Fruit fly (Drosophila melanogaster) whole organism, adult: Measurements from ENCODE around the gene CG14568.

Experiments
- CG11617 ChIP-seq: fragments of 200-800 bp; sonication (Bioruptor generic); optimal IDR thresholded peaks from 2 replicates; lab custom pipeline; 2017; ENCODE audit warnings: mild to moderate bottlenecking, missing biosample characterization, missing genetic modification reagents, missing genetic modification characterization
- CG12768 ChIP-seq: fragments of 200-800 bp; sonication (Bioruptor generic); optimal IDR thresholded peaks from 2 replicates; lab custom pipeline; 2017; ENCODE audit warnings: missing biosample characterization, missing genetic modification characterization, mild to moderate bottlenecking, moderate library complexity, missing genetic modification reagents
- CG14711 ChIP-seq: fragments of 200-800 bp; sonication (Bioruptor generic); optimal IDR thresholded peaks from 2 replicates; lab custom pipeline; 2018; ENCODE audit warnings: missing biosample characterization, mild to moderate bottlenecking, missing genetic modification characterization, moderate library complexity
- CG1620 ChIP-seq: fragments of 200-800 bp; sonication (Bioruptor generic); optimal IDR thresholded peaks from 2 replicates; lab custom pipeline; 2016; ENCODE audit warnings: missing biosample characterization, missing genetic modification characterization
- CG33017 ChIP-seq: fragments of 200-800 bp; sonication (Bioruptor generic); optimal IDR thresholded peaks from 2 replicates; lab custom pipeline; 2018; ENCODE audit warnings: missing biosample characterization, mild to moderate bottlenecking, missing genetic modification characterization, moderate library complexity
- CG5204 ChIP-seq: fragments of 200-800 bp; sonication (Bioruptor generic); optimal IDR thresholded peaks from 2 replicates; lab custom pipeline; 2016; ENCODE audit warnings: missing biosample characterization, missing genetic modification characterization
- CG7045 ChIP-seq: fragments of 200-800 bp; sonication (Bioruptor generic); optimal IDR thresholded peaks from 2 replicates; lab custom pipeline; 2017; ENCODE audit warnings: missing biosample characterization, mild to moderate bottlenecking, missing genetic modification characterization
- CG7101 ChIP-seq: fragments of 200-800 bp; sonication (Bioruptor generic); optimal IDR thresholded peaks from 2 replicates; lab custom pipeline; 2018; ENCODE audit warnings: missing biosample characterization, mild to moderate bottlenecking, missing genetic modification characterization, moderate library complexity
- Clk ChIP-seq: fragments of 200-800 bp; sonication (Bioruptor generic); optimal IDR thresholded peaks from 2 replicates; lab custom pipeline; 2017; ENCODE audit warnings: missing biosample characterization, missing genetic modification characterization
- Crg-1 ChIP-seq: fragments of 200-800 bp; sonication (Bioruptor generic); optimal IDR thresholded peaks from 2 replicates; lab custom pipeline; 2016; ENCODE audit warnings: missing biosample characterization, missing genetic modification characterization
- Hr96 ChIP-seq: fragments of 200-800 bp; sonication (Bioruptor generic); optimal IDR thresholded peaks from 2 replicates; lab custom pipeline; 2016; ENCODE audit warnings: missing biosample characterization, missing genetic modification characterization
- Mnt ChIP-seq: fragments of 200-800 bp; sonication (Bioruptor generic); optimal IDR thresholded peaks from 2 replicates; lab custom pipeline; 2016; ENCODE audit warnings: missing biosample characterization, mild to moderate bottlenecking, missing genetic modification characterization
- bab1 ChIP-seq: fragments of 200-800 bp; sonication (Bioruptor generic); optimal IDR thresholded peaks from 3 replicates; lab custom pipeline; 2019; ENCODE audit warnings: missing biosample characterization, mild to moderate bottlenecking, missing genetic modification characterization, moderate library complexity
- cic ChIP-seq: fragments of 200-800 bp; sonication (Bioruptor generic); optimal IDR thresholded peaks from 2 replicates; lab custom pipeline; 2017; ENCODE audit warnings: missing biosample characterization, mild to moderate bottlenecking, missing genetic modification characterization, moderate library complexity
- cnc ChIP-seq, 2 experiments: fragments of >200 bp; optimal IDR thresholded peaks; 2 replicates each; lab custom pipeline; 2017
- kay ChIP-seq: fragments of 200-800 bp; sonication (Bioruptor generic); peaks from one replicate; lab custom pipeline; 2016; ENCODE audit warnings: missing biosample characterization, missing genetic modification characterization, borderline replicate concordance
- ovo ChIP-seq: fragments of 200-800 bp; sonication (Bioruptor generic); optimal IDR thresholded peaks from 2 replicates; lab custom pipeline; 2016; ENCODE audit warnings: missing biosample characterization, missing genetic modification characterization
- pad ChIP-seq: fragments of 200-800 bp; sonication (Bioruptor generic); optimal IDR thresholded peaks from 3 replicates; lab custom pipeline; 2017; ENCODE audit warnings: missing biosample characterization, missing genetic modification characterization, mild to moderate bottlenecking, moderate library complexity, missing genetic modification reagents
- tj ChIP-seq: fragments of 200-800 bp; sonication (Bioruptor generic); optimal IDR thresholded peaks from 3 replicates; lab custom pipeline; 2017; ENCODE audit warnings: missing biosample characterization, mild to moderate bottlenecking, missing genetic modification characterization, moderate library complexity
- toe ChIP-seq: fragments of 200-800 bp; sonication (Bioruptor generic); optimal IDR thresholded peaks from 2 replicates; lab custom pipeline; 2016; ENCODE audit warnings: missing biosample characterization, missing genetic modification characterization

The CG14568 gene

dm6 chr3L:21709785-21710591, 23.3 kb downstream of the CG14568 start:
- no peak for TF ChIP-seq pad (GFP tag; lab: Kevin White, UChicago)
- no peak for TF ChIP-seq cic (GFP tag; lab: Kevin White, UChicago)
- TF ChIP-seq CG12768: no peak
- TF ChIP-seq CG14711 (tag; lab: Kevin White, UChicago): no peak

DNA sequence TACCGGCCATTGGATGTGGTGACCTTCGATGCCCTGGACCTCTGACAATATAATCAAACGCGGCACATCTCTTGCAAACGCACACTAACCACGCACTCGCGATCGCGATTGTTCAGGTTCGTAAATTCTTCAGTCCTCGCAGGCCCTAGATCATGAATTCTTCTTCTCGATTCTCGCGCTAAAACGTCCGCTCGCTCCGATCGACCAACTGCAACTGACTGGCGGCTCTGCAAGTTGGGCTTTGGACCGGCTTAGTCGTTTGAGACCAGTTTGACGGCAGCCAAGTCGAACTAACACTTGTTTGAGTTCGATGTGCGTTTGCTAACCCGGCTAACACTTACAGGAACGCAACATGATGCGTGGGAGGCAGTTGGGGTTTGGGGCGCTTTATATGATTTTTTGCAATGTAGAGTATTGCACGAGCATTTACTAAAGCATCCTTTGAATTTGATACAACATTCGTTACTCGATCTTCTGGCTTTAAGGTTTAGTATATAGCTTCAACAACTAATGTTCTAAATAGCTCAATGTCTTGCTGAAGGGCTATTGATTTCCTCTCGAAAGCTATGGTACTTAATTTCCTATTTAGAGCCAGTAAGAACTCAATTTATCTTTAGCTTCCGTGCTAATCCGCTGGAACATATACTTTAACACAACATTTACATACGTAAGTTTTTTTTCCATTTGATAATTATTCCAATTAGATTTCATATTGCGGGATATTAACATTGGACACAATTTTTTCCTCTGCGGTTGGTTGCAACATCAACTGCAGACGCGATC, 27.0 kb downstream of the CG14568 start, which contains the start of gene CG32447:
CG32447 (minus strand) TSS at position 222 of the 783 bp plus-strand sequence.
- TF ChIP-seq Clk (GFP tag; lab: Kevin White, UChicago) (no peak), Mnt (no peak), CG11617 (GFP tag; lab: Kevin White, UChicago) (no peak), ovo (GFP tag; lab: Kevin White, UChicago) (no peak), CG33017 (tag; lab: Kevin White, UChicago) (no peak), CG7045 (no peak), CG14711 (tag; lab: Kevin White, UChicago) (no peak), CG7101 (tag; lab: Kevin White, UChicago) (no peak), CG1620 (GFP tag; lab: Kevin White, UChicago) (no peak), tj (GFP tag; lab: Kevin White, UChicago) (no peak), bab1 (no peak), Crg-1 (GFP tag; lab: Kevin White, UChicago) (no peak), cnc (optimal IDR thresholded peaks at IDR 0.05; lab: Kevin White, UChicago) (no peak), pad (GFP tag; lab: Kevin White, UChicago) (no peak), Hr96 (GFP tag; lab: Kevin White, UChicago) (no peak), kay (no peak), CG12768 (no peak), toe (GFP tag; lab: Kevin White, UChicago) (no peak)

dm6 chr3L:21700945-21701344, 32.3 kb downstream of the CG14568 start:
- TF ChIP-seq tj (GFP tag; lab: Kevin White, UChicago) (no peak), ovo (GFP tag; lab: Kevin White, UChicago) (no peak), CG7101 (tag; lab: Kevin White, UChicago) (no peak), toe (GFP tag; lab: Kevin White, UChicago) (no peak), CG12768 (no peak), Crg-1 (GFP tag; lab: Kevin White, UChicago) (no peak), pad (GFP tag; lab: Kevin White, UChicago) (no peak), CG14711 (tag; lab: Kevin White, UChicago) (no peak), CG33017 (tag; lab: Kevin White, UChicago) (no peak), kay (no peak), bab1 (no peak), CG7045 (no peak), Clk (GFP tag; lab: Kevin White, UChicago) (no peak), CG5204 (GFP tag; lab: Kevin White, UChicago) (no peak), cic (GFP tag; lab: Kevin White, UChicago) (no peak), CG11617 (GFP tag; lab: Kevin White, UChicago) (no peak), cnc (optimal IDR thresholded peaks at IDR 0.05; lab: Kevin White, UChicago) (no peak)

DNA sequence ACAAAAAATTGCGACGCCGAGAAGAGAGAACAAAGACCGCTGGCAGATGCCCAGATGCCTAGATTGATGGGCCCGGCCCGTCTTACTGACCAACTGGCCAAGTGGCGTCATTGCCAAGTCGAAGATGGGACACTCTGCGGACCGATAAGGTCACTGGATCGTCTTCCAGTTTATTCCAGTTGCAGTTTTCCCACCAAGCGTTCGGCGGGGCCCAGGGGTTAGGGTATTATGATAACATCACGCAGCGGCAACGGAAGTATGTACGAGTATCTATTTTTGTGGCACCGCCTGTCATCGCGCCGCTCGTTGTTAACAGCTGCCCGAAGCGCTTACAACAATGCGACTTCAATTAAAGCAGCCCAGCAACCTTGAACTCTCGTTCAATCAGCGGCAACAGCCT, 33.2 kb downstream of the CG14568 start:
- TF ChIP-seq CG14711 (tag; lab: Kevin White, UChicago) (no peak), cnc (optimal IDR thresholded peaks at IDR 0.05; lab: Kevin White, UChicago) (no peak), cic (GFP tag; lab: Kevin White, UChicago) (no peak), CG7101 (tag; lab: Kevin White, UChicago) (no peak), CG12768 (no peak), bab1 (no peak), kay (no peak), toe (GFP tag; lab: Kevin White, UChicago) (no peak), CG7045 (no peak), CG33017 (tag; lab: Kevin White, UChicago) (no peak), pad (GFP tag; lab: Kevin White, UChicago) (no peak), Hr96 (GFP tag; lab: Kevin White, UChicago) (no peak), ovo (GFP tag; lab: Kevin White, UChicago) (no peak), Crg-1 (GFP tag; lab: Kevin White, UChicago) (no peak), CG1620 (GFP tag; lab: Kevin White, UChicago) (no peak)

dm6 chr3L:21694647-21695046, 38.6 kb downstream of the CG14568 start:
- no peak for TF ChIP-seq CG1620 (GFP tag; lab: Kevin White, UChicago)
- no peak for TF ChIP-seq pad (GFP tag; lab: Kevin White, UChicago)
- no peak for TF ChIP-seq CG12768
- TF ChIP-seq Clk (GFP tag; lab: Kevin White, UChicago): no peak
- no peak for TF ChIP-seq Mnt
- TF ChIP-seq bab1: no peak
- no peak for TF ChIP-seq CG7101 (tag; lab: Kevin White, UChicago)
- TF ChIP-seq CG11617 (GFP tag; lab: Kevin White, UChicago): no peak
- TF ChIP-seq tj (GFP tag; lab: Kevin White, UChicago): no peak
- no peak for TF ChIP-seq ovo (GFP tag; lab: Kevin White, UChicago)
- no peak for TF ChIP-seq Crg-1 (GFP tag; lab: Kevin White, UChicago)
- no peak for TF ChIP-seq CG14711 (tag; lab: Kevin White, UChicago)
- TF ChIP-seq CG7045: no peak
- no peak for TF ChIP-seq Hr96 (GFP tag; lab: Kevin White, UChicago)
- TF ChIP-seq toe (GFP tag; lab: Kevin White, UChicago): no peak
- TF ChIP-seq cic (GFP tag; lab: Kevin White, UChicago): no peak
- no peak for TF ChIP-seq kay
- TF ChIP-seq CG33017 (tag; lab: Kevin White, UChicago): no peak
- TF ChIP-seq CG5204 (GFP tag; lab: Kevin White, UChicago): no peak
